Worm (Caenorhabditis elegans) whole organism, L4/young adult: ENCODE measurements around the gene lgc-29.

ENCODE experiments used
- W03F9.2 ChIP-seq: fragments of 150-350 bp; optimal IDR thresholded peaks from 2 replicates; lab custom pipeline; 2014; ENCODE audit warnings: missing biosample characterization, missing genetic modification characterization
- dao-5 ChIP-seq: sonication (generic microtip); optimal IDR thresholded peaks from 2 replicates; lab custom pipeline; 2016; ENCODE audit warnings: missing genotype, missing genetic modification characterization, moderate library complexity, missing compliant biosample characterization
- him-1 ChIP-seq: sonication (generic microtip); optimal IDR thresholded peaks from 2 replicates; lab custom pipeline; 2016; ENCODE audit warnings: missing genotype, missing genetic modification reagents, missing genetic modification characterization, missing compliant biosample characterization

DNA sequence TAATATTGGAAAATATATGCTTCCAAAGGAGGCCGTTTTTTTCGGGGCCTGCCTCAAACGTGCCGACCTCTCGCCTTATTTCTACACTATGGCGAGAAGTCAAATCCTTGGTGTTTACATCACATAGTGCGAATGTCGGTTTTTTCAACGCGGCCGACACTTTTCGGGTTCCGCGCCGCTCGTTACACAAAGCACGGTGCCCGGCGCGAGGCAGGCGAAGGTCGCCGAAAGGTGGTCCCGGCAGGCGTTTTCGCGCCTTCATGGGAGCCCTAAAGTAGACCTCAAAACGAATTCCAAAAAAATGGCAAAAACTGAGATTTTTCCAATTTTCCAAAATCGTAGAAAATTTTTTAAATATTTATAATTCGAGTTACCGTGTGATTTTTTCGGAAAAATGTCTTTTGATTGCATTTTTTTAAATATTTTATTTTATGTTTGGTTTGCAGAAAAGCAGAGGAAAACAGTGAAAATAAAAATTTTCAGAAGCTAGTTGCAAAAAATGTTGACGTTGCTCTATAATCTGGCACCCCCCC is 13.2 kb upstream of the lgc-29 start, which contains the start of gene T05B4.12:
- TF ChIP-seq him-1 (tag; lab: Kevin White, UChicago) (no peak), dao-5 (tag; lab: Kevin White, UChicago) (no peak), W03F9.2 (no peak)
